Fruit fly (Drosophila melanogaster): Measurements from ENCODE around the gene CG12224.

The CG12224 gene

dm6 chr3R:11933903-11934302, 48.0 kb downstream of the CG12224 start:
- TF ChIP-seq CG12768 (GFP tag; optimal IDR thresholded peaks at IDR 0.05) = no peak
- no peak for TF ChIP-seq CG1620 (GFP tag; optimal IDR thresholded peaks at IDR 0.05)
- TF ChIP-seq Hr96 (GFP tag; optimal IDR thresholded peaks at IDR 0.05) = no peak
- no peak for TF ChIP-seq CG11617 (GFP tag; optimal IDR thresholded peaks at IDR 0.05)
- TF ChIP-seq toe (GFP tag; optimal IDR thresholded peaks at IDR 0.05) = no peak
- TF ChIP-seq CG7045 (GFP tag; optimal IDR thresholded peaks at IDR 0.05) = no peak
- no peak for TF ChIP-seq CG14711 (tag; optimal IDR thresholded peaks at IDR 0.05)
- no peak for TF ChIP-seq pad (GFP tag; optimal IDR thresholded peaks at IDR 0.05)
- TF ChIP-seq cic (GFP tag; optimal IDR thresholded peaks at IDR 0.05) = no peak
- TF ChIP-seq CG33017 (tag; optimal IDR thresholded peaks at IDR 0.05) = no peak
- TF ChIP-seq bab1 (GFP tag; optimal IDR thresholded peaks at IDR 0.05) = no peak
- TF ChIP-seq tj (GFP tag; optimal IDR thresholded peaks at IDR 0.05) = no peak
- no peak for TF ChIP-seq cnc (optimal IDR thresholded peaks at IDR 0.05)
- no peak for TF ChIP-seq ovo (GFP tag; optimal IDR thresholded peaks at IDR 0.05)
- no peak for TF ChIP-seq Crg-1 (GFP tag; optimal IDR thresholded peaks at IDR 0.05)
- no peak for TF ChIP-seq Mnt (GFP tag; optimal IDR thresholded peaks at IDR 0.05)
- TF ChIP-seq kay (GFP tag; ENCODE audit: borderline replicate concordance) = no peak

DNA sequence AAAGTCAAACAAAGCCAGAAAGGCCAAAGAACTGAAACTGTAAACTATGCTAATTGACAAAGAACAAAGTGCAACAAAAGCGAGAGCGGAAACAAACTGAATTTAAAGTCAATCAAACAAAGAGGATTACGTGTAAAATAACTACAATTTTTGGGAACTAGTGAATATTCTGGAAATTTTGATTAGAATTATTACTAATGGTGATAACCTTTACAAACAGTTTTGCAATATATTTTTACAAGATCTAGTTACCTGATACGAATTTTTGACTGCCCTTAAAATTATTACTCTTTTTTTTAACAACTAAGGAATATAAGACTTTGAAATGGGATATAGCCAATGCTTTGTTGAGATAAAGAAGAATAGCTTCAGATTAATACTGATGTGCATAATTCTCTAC, 50.9 kb downstream of the CG12224 start, which contains the start of gene CG14731:
Gene CG14731 (plus strand): TSS at position 301 of the 400 bp plus-strand sequence.
- TF ChIP-seq pad (GFP tag; optimal IDR thresholded peaks at IDR 0.05) = no peak
- TF ChIP-seq CG14711 (tag; optimal IDR thresholded peaks at IDR 0.05) = no peak

All from whole organism, adult.